Fruit fly (Drosophila melanogaster): ENCODE data around the gene CG31431.

Gene CG31431

dm6 chr3R:21859509-21859908, 11.0 kb upstream of the CG31431 start (continued):
- TF ChIP-seq dsf (GFP tag; optimal IDR thresholded peaks at IDR 0.05; ENCODE audit: borderline replicate concordance): peak; percentile 76
- no peak for TF ChIP-seq Vsx2 (GFP tag; optimal IDR thresholded peaks at IDR 0.05; ENCODE audit: partially characterized antibody)
- TF ChIP-seq CG9705 (GFP tag; optimal IDR thresholded peaks at IDR 0.05): peak; percentile 85
- TF ChIP-seq fru (GFP tag; optimal IDR thresholded peaks at IDR 0.05): peak; percentile 97
- peak; percentile 70 for TF ChIP-seq Rel (GFP tag; optimal IDR thresholded peaks at IDR 0.05)
- peak; percentile 75 for TF ChIP-seq Rel (tag; optimal IDR thresholded peaks at IDR 0.05)

- TF ChIP-seq brk (GFP tag; optimal IDR thresholded peaks at IDR 0.05): no peak
Measured at dm6 chr3R:21862137-21862850, 8.2 kb upstream of the CG31431 start.

DNA sequence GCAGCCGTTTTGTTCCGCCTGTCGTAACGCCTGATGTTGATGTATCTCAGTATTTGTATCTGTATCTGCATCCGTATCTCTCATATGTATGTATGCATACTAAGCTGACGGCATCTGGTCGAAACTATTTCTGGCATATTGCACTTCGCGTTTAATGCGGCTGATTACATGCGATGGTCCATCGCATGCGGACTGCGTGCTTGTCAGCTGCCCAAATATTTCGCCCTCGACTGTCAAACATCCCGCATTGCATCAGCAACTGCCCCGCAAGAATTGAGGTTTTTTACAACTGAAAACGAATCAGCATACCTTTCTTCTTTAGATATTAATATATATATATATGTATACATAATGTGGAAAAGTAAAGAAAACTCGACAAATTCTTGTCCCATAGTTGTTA, 7.6 kb upstream of the CG31431 start:
- TF ChIP-seq pan (optimal IDR thresholded peaks at IDR 0.05) (no peak), dl (GFP tag; optimal IDR thresholded peaks at IDR 0.05; ENCODE audit: insufficient read depth in 1 of 2, partially characterized antibody in 2 of 2) (no peak), tai (GFP tag; optimal IDR thresholded peaks at IDR 0.05) (no peak), HLH106 (tag; optimal IDR thresholded peaks at IDR 0.05) (no peak), sage (GFP tag; optimal IDR thresholded peaks at IDR 0.05) (no peak), Jra (GFP tag; optimal IDR thresholded peaks at IDR 0.05) (no peak), N (GFP tag; optimal IDR thresholded peaks at IDR 0.05) (no peak), Dif (GFP tag; optimal IDR thresholded peaks at IDR 0.05; ENCODE audit: partially characterized antibody) (no peak), psq (GFP tag; optimal IDR thresholded peaks at IDR 0.05) (no peak), foxo (GFP tag; optimal IDR thresholded peaks at IDR 0.05) (no peak), Vsx2 (GFP tag; optimal IDR thresholded peaks at IDR 0.05; ENCODE audit: partially characterized antibody) (no peak), Sp1 (GFP tag; optimal IDR thresholded peaks at IDR 0.05) (no peak), Hnf4 (GFP tag; optimal IDR thresholded peaks at IDR 0.05) (no peak), CG32264 (GFP tag; optimal IDR thresholded peaks at IDR 0.05) (no peak), lola (GFP tag; optimal IDR thresholded peaks at IDR 0.05) (no peak), Dfd (GFP tag; optimal IDR thresholded peaks at IDR 0.05) (no peak), brk (GFP tag; optimal IDR thresholded peaks at IDR 0.05) (no peak), br (GFP tag; optimal IDR thresholded peaks at IDR 0.05) (no peak)

- TF ChIP-seq Rel (GFP tag; optimal IDR thresholded peaks at IDR 0.05): no peak
- peak; percentile 12 for TF ChIP-seq Rel (tag; optimal IDR thresholded peaks at IDR 0.05)
- TF ChIP-seq tai (GFP tag; optimal IDR thresholded peaks at IDR 0.05): no peak
Measured at dm6 chr3R:21863817-21864384, 6.6 kb upstream of the CG31431 start.

- TF ChIP-seq dl (GFP tag; optimal IDR thresholded peaks at IDR 0.05; ENCODE audit: insufficient read depth in 1 of 2, partially characterized antibody in 2 of 2): no peak
- no peak for TF ChIP-seq Abd-B (GFP tag; optimal IDR thresholded peaks at IDR 0.05)
- TF ChIP-seq GATAd (GFP tag; optimal IDR thresholded peaks at IDR 0.05): no peak
- TF ChIP-seq tai (GFP tag; optimal IDR thresholded peaks at IDR 0.05): no peak
- TF ChIP-seq dmrt93B (GFP tag; optimal IDR thresholded peaks at IDR 0.05): no peak
- TF ChIP-seq ey (GFP tag; optimal IDR thresholded peaks at IDR 0.05): no peak
- TF ChIP-seq fru (GFP tag; optimal IDR thresholded peaks at IDR 0.05): no peak
- TF ChIP-seq sv (GFP tag; optimal IDR thresholded peaks at IDR 0.05): no peak
- no peak for TF ChIP-seq jim (GFP tag; optimal IDR thresholded peaks at IDR 0.05)
- no peak for TF ChIP-seq pan (optimal IDR thresholded peaks at IDR 0.05)
- TF ChIP-seq br (GFP tag; optimal IDR thresholded peaks at IDR 0.05): no peak
- no peak for TF ChIP-seq Sp1 (GFP tag; optimal IDR thresholded peaks at IDR 0.05)
- no peak for TF ChIP-seq Dif (GFP tag; optimal IDR thresholded peaks at IDR 0.05; ENCODE audit: partially characterized antibody)
- TF ChIP-seq CG9705 (GFP tag; optimal IDR thresholded peaks at IDR 0.05): no peak
- no peak for TF ChIP-seq Jra (GFP tag; optimal IDR thresholded peaks at IDR 0.05)
- no peak for TF ChIP-seq Vsx2 (GFP tag; optimal IDR thresholded peaks at IDR 0.05; ENCODE audit: partially characterized antibody)
Measured at dm6 chr3R:21864484-21864883, 6.0 kb upstream of the CG31431 start.
